Worm (Caenorhabditis elegans): Measurements from ENCODE around the gene C38D4.10.

Gene C38D4.10

ce11 chrIII:4806345-4806744, 24.0 kb downstream of the C38D4.10 start:
- TF ChIP-seq unc-130 (tag; optimal IDR thresholded peaks at IDR 0.05) (no peak), C16A3.4 (tag; optimal IDR thresholded peaks at IDR 0.05) (no peak)

DNA sequence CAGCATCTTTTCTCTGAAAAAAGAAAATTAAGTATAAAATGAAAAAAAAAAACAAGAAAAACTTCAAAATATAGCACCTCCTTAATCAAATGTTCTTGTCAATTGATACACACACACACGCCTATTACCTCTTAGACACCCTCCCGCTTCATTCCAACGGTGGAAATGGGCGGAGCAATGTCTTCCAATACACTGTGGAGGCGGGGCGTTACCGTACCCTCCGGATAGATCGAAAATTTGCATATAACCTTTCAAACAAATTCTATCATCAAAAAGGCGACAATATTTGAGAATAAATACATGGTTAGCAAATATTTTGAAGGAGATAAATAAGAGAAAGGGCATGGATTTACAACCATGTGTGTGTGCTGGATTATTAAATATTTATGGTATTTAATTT, 25.8 kb downstream of the C38D4.10 start:
- peak in 1 of 2 experiments; percentile 51 for TF ChIP-seq lsy-2 (tag; optimal IDR thresholded peaks at IDR 0.05)
- no peak for TF ChIP-seq nhr-77 (tag; optimal IDR thresholded peaks at IDR 0.05)
- TF ChIP-seq elt-3 (tag; optimal IDR thresholded peaks at IDR 0.05), result no peak

DNA sequence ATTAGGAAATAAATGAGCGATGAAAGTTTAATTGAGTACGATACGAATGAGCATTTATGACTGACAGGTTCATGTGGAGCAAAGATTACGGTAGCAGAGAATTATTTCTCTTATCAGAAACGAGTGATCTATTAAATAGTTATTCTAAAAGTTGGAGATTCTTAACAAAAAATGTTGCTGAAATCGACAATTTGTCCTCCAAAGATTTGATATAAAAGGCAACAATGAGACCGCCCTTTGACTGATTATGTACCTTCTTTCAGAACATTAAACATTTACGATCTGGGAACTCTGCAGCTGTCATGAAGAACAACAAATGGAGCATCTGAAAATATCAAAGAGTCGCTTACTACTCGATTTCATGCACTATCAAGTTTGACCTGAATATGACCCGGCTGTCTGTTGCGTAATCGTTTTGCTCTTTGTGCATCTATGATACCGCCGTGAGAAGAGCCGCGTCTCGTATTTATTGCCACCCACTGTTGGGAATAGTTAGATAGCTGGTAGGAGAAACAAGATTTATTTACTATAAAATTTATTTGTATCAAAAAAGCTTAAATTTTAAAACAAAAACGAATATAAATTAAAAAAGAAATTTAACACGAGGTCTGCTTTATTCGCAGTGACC, 27.3 kb downstream of the C38D4.10 start, which contains the start of gene pal-1:
Gene pal-1 (minus strand): TSS at position 51 of the 628 bp plus-strand sequence.
- TF ChIP-seq rnt-1 (tag; optimal IDR thresholded peaks at IDR 0.05) (no peak), snpc-4 (tag; optimal IDR thresholded peaks at IDR 0.05) (no peak), unc-130 (tag; optimal IDR thresholded peaks at IDR 0.05) (no peak), aha-1 (tag; optimal IDR thresholded peaks at IDR 0.05) (no peak)

DNA sequence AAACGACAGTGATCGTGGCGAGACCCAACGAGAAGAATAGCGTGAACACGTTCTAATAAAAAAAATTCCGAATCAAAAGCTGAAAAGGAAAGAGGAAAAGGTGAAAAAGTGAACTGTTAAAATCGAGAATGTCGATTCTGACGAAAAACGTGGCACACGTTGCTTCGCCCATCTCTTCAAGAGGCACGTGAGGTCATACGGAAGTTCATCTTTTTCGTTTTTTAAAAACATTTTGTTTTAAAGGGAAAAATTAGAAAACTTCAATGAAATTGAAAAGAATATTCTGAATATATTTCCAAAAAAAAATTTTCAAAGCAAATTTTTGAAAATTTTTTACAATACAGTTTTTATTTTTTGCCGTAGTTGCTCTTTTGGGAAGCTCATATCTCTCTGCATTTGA, 28.9 kb downstream of the C38D4.10 start, which contains the start of gene C38D4.7:
Gene C38D4.7 (minus strand): TSS at position 101 of the 400 bp plus-strand sequence.
- TF ChIP-seq C04F5.9 (tag; optimal IDR thresholded peaks at IDR 0.05), result no peak

DNA sequence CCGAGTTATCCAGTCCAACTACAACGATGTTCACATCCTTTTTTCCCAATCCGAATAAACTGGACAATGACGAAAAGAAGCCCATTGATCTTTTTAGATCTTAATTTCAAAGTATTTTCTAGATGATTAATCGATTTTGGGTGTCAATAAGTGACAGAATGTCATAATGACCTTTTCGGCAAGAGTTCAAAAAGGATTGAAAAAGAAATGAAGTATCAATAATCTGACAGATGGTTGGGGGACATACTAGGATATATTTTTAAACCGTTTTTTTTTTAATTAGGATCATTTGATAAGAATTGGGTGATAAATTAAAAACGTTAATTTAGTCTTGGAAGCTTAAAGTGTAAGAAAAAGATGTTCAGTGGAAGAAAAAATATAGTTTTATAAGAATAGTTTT, 32.4 kb downstream of the C38D4.10 start, which contains the start of gene arl-6:
Gene arl-6 (minus strand): TSS at position 101 of the 400 bp plus-strand sequence.
- TF ChIP-seq zag-1 (tag; optimal IDR thresholded peaks at IDR 0.05) (no peak), efl-1 (optimal IDR thresholded peaks at IDR 0.05) (no peak), efl-1 (GFP tag; optimal IDR thresholded peaks at IDR 0.05 in 1 of 2) (peak in 1 of 2 experiments; percentile 49), irx-1 (tag; optimal IDR thresholded peaks at IDR 0.05) (no peak), aha-1 (tag; optimal IDR thresholded peaks at IDR 0.05) (no peak), nhr-12 (tag; optimal IDR thresholded peaks at IDR 0.05) (no peak)

- TF ChIP-seq efl-1 (optimal IDR thresholded peaks at IDR 0.05) (no peak), efl-1 (GFP tag; optimal IDR thresholded peaks at IDR 0.05 in 1 of 2) (no peak), hpl-2 (GFP tag; optimal IDR thresholded peaks at IDR 0.05) (no peak)
Measured at ce11 chrIII:4817240-4817639, 34.9 kb downstream of the C38D4.10 start, which contains the start of gene F26A1.4. Gene F26A1.4, plus strand, starts transcription at chrIII:4817540.

- no peak for TF ChIP-seq aly-2 (tag; optimal IDR thresholded peaks at IDR 0.05)
- no peak for TF ChIP-seq C16A3.4 (tag; optimal IDR thresholded peaks at IDR 0.05)
- no peak for TF ChIP-seq aha-1 (tag; optimal IDR thresholded peaks at IDR 0.05)
- no peak for TF ChIP-seq ets-5 (GFP tag; IDR thresholded peaks at IDR 0.05)
- no peak for TF ChIP-seq unc-86 (tag; optimal IDR thresholded peaks at IDR 0.05)
Measured at ce11 chrIII:4819843-4820242, 37.5 kb downstream of the C38D4.10 start, which contains the start of gene F26A1.7. Gene F26A1.7, minus strand, starts transcription at chrIII:4819943.

- TF ChIP-seq nhr-77 (tag; optimal IDR thresholded peaks at IDR 0.05) (no peak), nhr-47 (tag; optimal IDR thresholded peaks at IDR 0.05) (no peak), C16A3.4 (tag; optimal IDR thresholded peaks at IDR 0.05) (no peak), ceh-90 (tag; optimal IDR thresholded peaks at IDR 0.05) (no peak)
Measured at ce11 chrIII:4822140-4822539, 39.8 kb downstream of the C38D4.10 start, which contains the start of gene F26A1.8. Gene F26A1.8, minus strand, starts transcription at chrIII:4822240.

- no peak for TF ChIP-seq elt-3 (tag; optimal IDR thresholded peaks at IDR 0.05)
- no peak for TF ChIP-seq aly-2 (tag; optimal IDR thresholded peaks at IDR 0.05)
- no peak for TF ChIP-seq ama-1 (optimal IDR thresholded peaks at IDR 0.05)
- no peak for TF ChIP-seq elt-2 (tag; optimal IDR thresholded peaks at IDR 0.05)
- TF ChIP-seq rnt-1 (tag; optimal IDR thresholded peaks at IDR 0.05), result no peak
- TF ChIP-seq sox-4 (tag; optimal IDR thresholded peaks at IDR 0.05), result no peak
- TF ChIP-seq F16B12.6 (tag; optimal IDR thresholded peaks at IDR 0.05), result no peak
- TF ChIP-seq egl-13 (tag; optimal IDR thresholded peaks at IDR 0.05), result no peak
- TF ChIP-seq mep-1 (tag; optimal IDR thresholded peaks at IDR 0.05), result no peak
- no peak for TF ChIP-seq aha-1 (tag; optimal IDR thresholded peaks at IDR 0.05)
- no peak for TF ChIP-seq Y116A8C.19 (tag; optimal IDR thresholded peaks at IDR 0.05; ENCODE audit: borderline replicate concordance)
- TF ChIP-seq lsy-2 (tag; optimal IDR thresholded peaks at IDR 0.05), result no peak
- TF ChIP-seq pqm-1 (tag; optimal IDR thresholded peaks at IDR 0.05), result no peak
- no peak for TF ChIP-seq zip-4 (GFP tag; optimal IDR thresholded peaks at IDR 0.05)
- TF ChIP-seq tlp-1 (tag; optimal IDR thresholded peaks at IDR 0.05), result no peak
- TF ChIP-seq hpl-2 (GFP tag; optimal IDR thresholded peaks at IDR 0.05), result no peak
- TF ChIP-seq nhr-19 (GFP tag; conservative IDR thresholded peaks at IDR 0.05), result no peak
- no peak for TF ChIP-seq nhr-28 (tag; optimal IDR thresholded peaks at IDR 0.05)
Measured at ce11 chrIII:4826606-4827005, 44.3 kb downstream of the C38D4.10 start, which contains the start of gene F26A1.3. Gene F26A1.3, plus strand, starts transcription at chrIII:4826906.

All from whole organism, L1 larva.